Worm (Caenorhabditis elegans) whole organism, young adult: ENCODE measurements around the gene ssp-34.

ENCODE experiments used
- aptf-2 ChIP-seq: fragments of 200-800 bp; sonication (Bioruptor generic); conservative IDR thresholded peaks from 2 replicates; pipeline ENCODE4 v1.3.6; 2022; ENCODE audit warnings: missing genetic modification reagents, missing genetic modification characterization, missing compliant biosample characterization
- ceh-100 ChIP-seq: fragments of 200-800 bp; sonication (Bioruptor generic); IDR thresholded peaks from 2 replicates; pipeline ENCODE4 v1.3.6; 2022; ENCODE audit warnings: missing genetic modification reagents, missing genetic modification characterization, missing compliant biosample characterization
- chd-7 ChIP-seq: sonication (generic microtip); optimal IDR thresholded peaks from 2 replicates; lab custom pipeline; 2016; ENCODE audit warnings: mild to moderate bottlenecking, missing genetic modification characterization, moderate library complexity, missing compliant biosample characterization
- efl-1 ChIP-seq: fragments of 150-350 bp; optimal IDR thresholded peaks from 2 replicates; lab custom pipeline; 2014; ENCODE audit warnings: missing biosample characterization, missing genetic modification reagents, missing genetic modification characterization
- egl-44 ChIP-seq: fragments of 200-800 bp; sonication (Bioruptor generic); IDR thresholded peaks from 2 replicates; pipeline ENCODE4 v1.3.6; 2022; ENCODE audit warnings: missing genetic modification reagents, missing genetic modification characterization, missing compliant biosample characterization
- ets-4 ChIP-seq: fragments of 200-800 bp; sonication (Bioruptor generic); optimal IDR thresholded peaks from 2 replicates; lab custom pipeline; 2018; ENCODE audit warnings: mild to moderate bottlenecking, missing genetic modification characterization, missing compliant biosample characterization
- lin-35 ChIP-seq, 3 experiments: fragments of 150-350 bp in 2 of 3; sonication (generic microtip) in 1 of 3; optimal IDR thresholded peaks; 2 replicates each; lab custom pipeline; 2014 to 2018; ENCODE audit warnings: missing biosample characterization in 3 of 3, missing genetic modification characterization in 3 of 3, missing genetic modification reagents in 3 of 3
- nhr-179 ChIP-seq: sonication (generic microtip); optimal IDR thresholded peaks from 2 replicates; lab custom pipeline; 2016; ENCODE audit warnings: mild to moderate bottlenecking, missing genetic modification characterization, missing compliant biosample characterization
- rcor-1 ChIP-seq: fragments of 200-800 bp; sonication (Bioruptor generic); IDR thresholded peaks from 2 replicates; pipeline ENCODE4 v1.3.6; 2022; ENCODE audit warnings: missing genetic modification reagents, missing genetic modification characterization, missing compliant biosample characterization
- rec-8 ChIP-seq, 2 experiments: sonication (generic microtip); optimal IDR thresholded peaks; 2 replicates each; lab custom pipeline; 2016; ENCODE audit warnings: mild to moderate bottlenecking in 2 of 2, missing genetic modification characterization in 2 of 2, missing genetic modification reagents in 2 of 2, missing genotype in 2 of 2, missing biosample characterization in 1 of 2, missing compliant biosample characterization in 1 of 2, moderate library complexity in 1 of 2
- snpc-4 ChIP-seq, 5 experiments: fragments of 150-350 bp in 1 of 5; sonication (generic microtip) in 4 of 5; optimal IDR thresholded peaks; 2 replicates each; lab custom pipeline; 2014 to 2018; ENCODE audit warnings: missing genetic modification characterization in 5 of 5, missing biosample characterization in 3 of 5, antibody characterized with exemption in 2 of 5, mild to moderate bottlenecking in 2 of 5, missing compliant biosample characterization in 2 of 5, missing genotype in 2 of 5, moderate library complexity in 2 of 5, missing genetic modification reagents in 1 of 5
- tbx-9 ChIP-seq: sonication (generic microtip); optimal IDR thresholded peaks from 2 replicates; lab custom pipeline; 2016; ENCODE audit warnings: borderline replicate concordance, missing genetic modification characterization, inconsistent platforms, missing compliant biosample characterization
- ztf-6 ChIP-seq: fragments of 200-800 bp; sonication (Bioruptor generic); IDR thresholded peaks from 2 replicates; pipeline ENCODE4 v1.3.6; 2022; ENCODE audit warnings: missing genetic modification reagents, missing genetic modification characterization, missing compliant biosample characterization

DNA sequence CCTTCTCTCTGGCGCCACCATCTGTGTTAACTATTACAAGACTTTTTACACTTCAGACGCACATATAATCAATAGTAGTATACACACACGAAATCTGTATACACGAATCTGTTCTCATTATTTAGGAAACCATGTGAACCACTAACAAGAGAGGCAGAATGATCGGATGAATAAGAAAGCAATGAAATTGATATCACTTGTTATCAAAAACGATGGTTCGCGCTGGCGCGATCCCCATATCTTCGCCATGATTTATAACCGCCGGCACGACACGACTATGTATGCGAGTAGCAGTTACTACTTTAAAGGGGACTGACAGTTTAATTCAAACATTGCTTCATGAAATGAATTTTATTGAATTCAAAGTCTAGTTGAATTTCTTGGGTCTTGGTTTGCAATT, 42.9 kb upstream of the ssp-34 start:
- TF ChIP-seq chd-7 (tag; lab: Kevin White, UChicago) (no peak), nhr-179 (tag; lab: Kevin White, UChicago) (no peak), efl-1 (no peak), tbx-9 (tag; lab: Kevin White, UChicago) (no peak), aptf-2 (no peak), rec-8 (tag; optimal IDR thresholded peaks at IDR 0.05; lab: Kevin White, UChicago) (no peak), egl-44 (GFP tag; lab: Robert Waterston, UW) (no peak), snpc-4 (GFP tag; optimal IDR thresholded peaks at IDR 0.05; lab: Kevin White, UChicago) (no peak), snpc-4 (tag; optimal IDR thresholded peaks at IDR 0.05; lab: Kevin White, UChicago) (no peak), ets-4 (GFP tag; lab: Kevin White, UChicago) (no peak), ztf-6 (no peak), rcor-1 (GFP tag; lab: Robert Waterston, UW) (no peak), ceh-100 (GFP tag; lab: Robert Waterston, UW) (no peak), lin-35 (GFP tag; optimal IDR thresholded peaks at IDR 0.05; lab: Kevin White, UChicago) (no peak)
